Fruit fly (Drosophila melanogaster): ENCODE results near the gene elg1.

elg1 gene

DNA sequence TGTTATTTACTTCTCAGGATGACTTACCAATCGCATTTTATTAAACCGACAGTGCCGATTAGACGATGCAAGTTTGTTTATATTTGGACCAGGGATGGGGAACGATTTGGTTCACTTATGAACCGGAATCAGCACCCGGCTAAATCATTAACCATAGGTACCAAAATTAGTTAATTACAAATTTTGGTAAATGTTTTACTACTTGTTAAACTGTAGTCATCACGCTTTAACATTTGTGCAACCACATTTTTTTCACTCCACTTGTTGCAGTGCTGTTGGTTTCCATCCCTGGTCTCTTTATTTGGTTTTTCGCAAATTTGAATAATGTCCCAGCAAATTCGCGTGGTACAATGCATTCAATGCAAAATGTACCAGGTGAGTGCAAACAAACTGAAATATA lies 26.3 kb upstream of the elg1 start, which contains the start of the genes IntS9 and CG43295 (continued):
- no peak for TF ChIP-seq gcm (GFP tag; optimal IDR thresholded peaks at IDR 0.05)
- peak; percentile 87 for TF ChIP-seq CG12391 (tag; optimal IDR thresholded peaks at IDR 0.05)
- peak; percentile 54 for TF ChIP-seq CG17186 (GFP tag; optimal IDR thresholded peaks at IDR 0.05)
- TF ChIP-seq cas (GFP tag; IDR thresholded peaks at IDR 0.05), result peak; percentile 74; the same call in 1 of the 2 replicates
- peak; percentile 73 for TF ChIP-seq CG4854 (GFP tag; optimal IDR thresholded peaks at IDR 0.05)
- TF ChIP-seq hkb (optimal IDR thresholded peaks at IDR 0.05), result no peak
- TF ChIP-seq hkb (GFP tag; IDR thresholded peaks at IDR 0.05), result peak; percentile 89
- peak; percentile 89 for TF ChIP-seq CG10654 (GFP tag; optimal IDR thresholded peaks at IDR 0.05)
- TF ChIP-seq p53 (GFP tag; optimal IDR thresholded peaks at IDR 0.05), result no peak
- TF ChIP-seq mam (GFP tag; optimal IDR thresholded peaks at IDR 0.05), result peak; percentile 89
- TF ChIP-seq CG12155 (GFP tag; optimal IDR thresholded peaks at IDR 0.05), result peak; percentile 81
- TF ChIP-seq CG1602 (GFP tag; optimal IDR thresholded peaks at IDR 0.05), result peak; percentile 81
- peak; percentile 64 for TF ChIP-seq Usf (GFP tag; optimal IDR thresholded peaks at IDR 0.05)
- TF ChIP-seq Eip74EF (GFP tag; optimal IDR thresholded peaks at IDR 0.05), result no peak
- TF ChIP-seq gfzf (GFP tag; optimal IDR thresholded peaks at IDR 0.05), result peak; percentile 6
- peak; percentile 66 for TF ChIP-seq Taf1 (GFP tag; IDR thresholded peaks at IDR 0.05)
- no peak for TF ChIP-seq grau (tag; optimal IDR thresholded peaks at IDR 0.05)
- TF ChIP-seq sens (GFP tag), result peak; percentile 99
- peak; percentile 51 for TF ChIP-seq Hmx (GFP tag; optimal IDR thresholded peaks at IDR 0.05)
- TF ChIP-seq CG6654 (GFP tag; optimal IDR thresholded peaks at IDR 0.05), result peak; percentile 43
- peak; percentile 90 for TF ChIP-seq CG17328 (GFP tag; IDR thresholded peaks at IDR 0.05)
- peak; percentile 77 for TF ChIP-seq E2f2 (GFP tag; IDR thresholded peaks at IDR 0.05)
- peak; percentile 74; the same call in 2 of the 3 replicates for TF ChIP-seq CG2199 (GFP tag; IDR thresholded peaks at IDR 0.05)
- no peak for TF ChIP-seq pan (optimal IDR thresholded peaks at IDR 0.05)
- TF ChIP-seq pan (GFP tag; optimal IDR thresholded peaks at IDR 0.05 in 1 of 2, IDR thresholded peaks at IDR 0.05 in 1 of 2), result peak in 1 of 2 experiments; percentile 90
- peak in 1 of 2 experiments; percentile 34 for TF ChIP-seq crp (GFP tag; optimal IDR thresholded peaks at IDR 0.05)
- peak; percentile 64 for TF ChIP-seq CG17802 (tag; optimal IDR thresholded peaks at IDR 0.05)
- no peak for TF ChIP-seq nerfin-1 (tag; optimal IDR thresholded peaks at IDR 0.05)
- peak; percentile 56 for TF ChIP-seq schlank (tag; optimal IDR thresholded peaks at IDR 0.05)
- peak; percentile 66 for TF ChIP-seq CG14667 (GFP tag; IDR thresholded peaks at IDR 0.05)
- peak; percentile 82 for TF ChIP-seq CG18764 (GFP tag; optimal IDR thresholded peaks at IDR 0.05)
- no peak; the same call in 1 of the 2 replicates for TF ChIP-seq amos (GFP tag; IDR thresholded peaks at IDR 0.05; ENCODE audit: partially characterized antibody)
- no peak for TF ChIP-seq gsb-n (tag; optimal IDR thresholded peaks at IDR 0.05)
- TF ChIP-seq CG32767 (GFP tag; IDR thresholded peaks at IDR 0.05), result peak; percentile 81
- peak; percentile 84 for TF ChIP-seq phol (tag; optimal IDR thresholded peaks at IDR 0.05)
- peak; percentile 76 for TF ChIP-seq Dad (GFP tag; optimal IDR thresholded peaks at IDR 0.05)
- peak; percentile 56; the same call in 1 of the 3 replicates for TF ChIP-seq CG11560 (tag; IDR thresholded peaks at IDR 0.05)
- peak; percentile 78 for TF ChIP-seq Max (GFP tag; optimal IDR thresholded peaks at IDR 0.05)
- TF ChIP-seq chif (GFP tag; optimal IDR thresholded peaks at IDR 0.05), result peak; percentile 79 to 85
- TF ChIP-seq NfI (GFP tag; optimal IDR thresholded peaks at IDR 0.05), result peak; percentile 77
- peak; percentile 70 for TF ChIP-seq CG18011 (GFP tag; optimal IDR thresholded peaks at IDR 0.05)
- peak; percentile 81 for TF ChIP-seq CG11398 (GFP tag; optimal IDR thresholded peaks at IDR 0.05)
- TF ChIP-seq CG1024 (GFP tag; IDR thresholded peaks at IDR 0.05), result peak; percentile 85
- peak; percentile 69 for TF ChIP-seq CG9215 (GFP tag; IDR thresholded peaks at IDR 0.05)
- TF ChIP-seq HmgZ (tag; optimal IDR thresholded peaks at IDR 0.05), result peak; percentile 74
- peak; percentile 59 for TF ChIP-seq en (GFP tag; optimal IDR thresholded peaks at IDR 0.05)
- peak; percentile 83 for TF ChIP-seq CG12942 (GFP tag; optimal IDR thresholded peaks at IDR 0.05)
- TF ChIP-seq dan (GFP tag; IDR thresholded peaks at IDR 0.05), result no peak; the same call in 1 of the 2 replicates
- TF ChIP-seq klu (GFP tag; IDR thresholded peaks at IDR 0.05), result no peak; the same call in 1 of the 2 replicates
- TF ChIP-seq tx (GFP tag; optimal IDR thresholded peaks at IDR 0.05), result peak; percentile 77
- no peak for TF ChIP-seq gem (tag; optimal IDR thresholded peaks at IDR 0.05)
